Worm (Caenorhabditis elegans): ENCODE measurements around the gene F55F10.3.
"Not testable (repeated sequence)": the region's sequence is repeated elsewhere in the genome, so short reads cannot be mapped to it uniquely, and the experiment has no call there.

Gene F55F10.3

DNA sequence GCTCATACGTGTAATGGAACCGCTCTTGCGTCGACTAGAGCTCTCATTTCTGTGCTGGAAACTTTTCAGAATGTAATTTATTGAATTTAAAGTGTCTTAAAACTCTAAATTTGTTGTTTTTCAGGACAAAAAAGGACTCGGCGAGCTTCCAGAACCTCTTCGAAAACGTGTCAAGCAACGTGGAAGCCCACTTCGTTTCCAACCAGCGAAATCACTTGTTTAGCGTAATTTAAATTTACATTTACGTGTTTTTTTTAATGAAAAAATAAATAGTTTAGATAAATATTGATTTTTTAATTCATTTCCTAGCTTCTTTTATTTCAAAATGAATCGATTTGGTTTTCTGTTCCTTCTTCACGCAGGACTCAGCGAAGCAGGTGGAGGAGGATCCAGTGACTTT is at the start of gene F55F10.3:
TSS of gene F55F10.3 (plus strand) at position 301 of the 400 bp plus-strand sequence.
- TF ChIP-seq W03F9.2 (tag; optimal IDR thresholded peaks at IDR 0.05) (no peak), him-1 (tag; optimal IDR thresholded peaks at IDR 0.05) (no peak), dao-5 (tag; optimal IDR thresholded peaks at IDR 0.05) (no peak)

DNA sequence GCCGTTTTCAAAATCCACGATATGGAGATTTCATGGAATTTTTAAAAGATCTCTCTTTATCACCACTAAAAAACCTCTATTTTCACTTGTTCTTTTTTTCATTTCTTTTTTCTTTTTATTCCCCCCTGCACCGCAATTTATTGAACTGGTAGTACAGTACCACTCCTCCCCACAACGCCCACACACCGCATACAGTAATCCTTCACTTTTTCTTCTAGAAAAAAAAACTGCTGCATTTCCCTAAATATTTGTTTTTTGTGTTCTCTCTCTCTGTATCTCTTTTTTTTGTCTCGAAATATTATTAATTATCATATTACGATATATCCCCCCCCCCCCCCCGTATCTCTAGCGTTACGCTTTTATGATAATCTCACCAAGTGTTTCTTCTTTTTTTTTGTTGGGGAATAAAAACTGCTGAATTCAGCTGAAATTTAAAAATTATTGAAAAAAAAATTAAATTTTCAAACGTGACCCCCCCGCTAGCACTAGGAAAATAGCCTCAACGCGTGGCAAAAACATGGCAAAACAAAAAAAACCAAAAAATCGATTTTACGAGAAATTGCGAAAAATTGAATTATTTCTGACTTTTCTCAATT is 42.8 kb upstream of the F55F10.3 start, which contains the start of gene Y24D9B.1:
TSS of gene Y24D9B.1 (plus strand) at position 546 of the 596 bp plus-strand sequence.
- TF ChIP-seq him-1 (tag; optimal IDR thresholded peaks at IDR 0.05) = no peak
- no peak for TF ChIP-seq dao-5 (tag; optimal IDR thresholded peaks at IDR 0.05)
- no peak for TF ChIP-seq W03F9.2 (tag; optimal IDR thresholded peaks at IDR 0.05)

ce11 chrIV:4317638-4318037 is 42.1 kb upstream of the F55F10.3 start:
- TF ChIP-seq W03F9.2 (tag; optimal IDR thresholded peaks at IDR 0.05) (no peak), dao-5 (tag; optimal IDR thresholded peaks at IDR 0.05) (no peak), him-1 (tag; optimal IDR thresholded peaks at IDR 0.05) (no peak)

DNA sequence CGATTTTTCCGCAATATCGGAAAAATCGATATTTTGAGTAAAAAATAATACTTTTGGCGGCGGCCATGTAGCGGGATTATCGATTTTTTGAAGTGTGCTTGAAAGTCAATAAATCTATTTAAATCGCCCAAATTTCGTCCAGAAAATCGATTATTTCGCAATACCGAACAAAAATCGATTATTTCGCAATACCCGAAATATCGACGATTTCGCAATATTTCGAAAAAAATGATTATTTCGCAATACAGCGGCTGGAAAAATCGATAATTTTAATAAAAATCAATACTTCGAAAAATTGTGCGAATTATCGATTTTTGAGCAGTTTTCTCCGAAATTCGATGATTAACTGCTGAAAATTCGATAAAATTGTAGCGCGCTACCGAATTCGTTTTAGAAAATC is 41.7 kb upstream of the F55F10.3 start:
- TF ChIP-seq W03F9.2 (tag; optimal IDR thresholded peaks at IDR 0.05) (no peak), him-1 (tag; optimal IDR thresholded peaks at IDR 0.05) (no peak), dao-5 (tag; optimal IDR thresholded peaks at IDR 0.05) (no peak)

ce11 chrIV:4319473-4319872 is 40.3 kb upstream of the F55F10.3 start:
- TF ChIP-seq W03F9.2 (tag; optimal IDR thresholded peaks at IDR 0.05) (no peak), him-1 (tag; optimal IDR thresholded peaks at IDR 0.05) (no peak), dao-5 (tag; optimal IDR thresholded peaks at IDR 0.05) (no peak)

- TF ChIP-seq dao-5 (tag; optimal IDR thresholded peaks at IDR 0.05) (no peak), him-1 (tag; optimal IDR thresholded peaks at IDR 0.05) (no peak)
These were observed 33.3 kb upstream of the F55F10.3 start, which contains the start of gene trpl-2 for ce11 chrIV:4326445-4326844. TSS of gene trpl-2 (plus strand) at chrIV:4326654.

DNA sequence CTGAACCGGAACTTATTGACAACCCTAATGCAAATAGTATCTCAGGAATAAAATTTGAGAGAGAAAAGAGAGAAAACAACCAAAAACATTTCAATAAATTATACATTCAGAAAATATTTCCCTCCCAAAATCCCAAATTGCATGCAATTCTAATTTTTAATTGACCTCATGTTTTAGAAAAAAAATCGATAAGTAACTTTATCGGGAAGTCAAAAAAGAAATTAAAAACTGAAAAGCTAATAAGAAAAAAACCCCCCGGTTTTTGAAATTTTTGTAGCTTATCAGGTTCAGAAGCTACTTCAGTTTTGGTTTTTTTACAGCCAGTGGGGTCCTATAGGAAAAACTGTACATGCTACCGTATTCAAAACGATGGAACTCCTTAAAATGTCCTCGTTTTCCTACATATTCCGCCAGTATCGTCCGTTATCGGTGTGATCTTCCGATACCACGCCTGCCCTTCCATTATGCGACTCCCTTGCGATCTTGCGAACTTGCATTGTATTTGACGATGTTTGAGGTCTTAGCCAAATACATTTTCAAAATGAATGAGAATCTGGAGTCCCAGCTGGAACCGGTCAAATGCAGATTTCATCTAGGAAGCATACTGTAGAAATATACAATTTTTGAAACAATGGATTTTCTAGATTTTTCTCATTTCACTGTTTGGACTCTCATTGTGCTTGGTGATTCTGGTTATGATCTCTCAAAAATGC is 23.5 kb upstream of the F55F10.3 start, which contains the start of the genes W03B1.3 and oac-51:
TSS of gene W03B1.3 (minus strand) at position 101 of the 713 bp plus-strand sequence.
TSS of gene oac-51 (plus strand) at position 663 of the 713 bp plus-strand sequence.
- no peak for TF ChIP-seq dao-5 (tag; optimal IDR thresholded peaks at IDR 0.05)
- TF ChIP-seq him-1 (tag; optimal IDR thresholded peaks at IDR 0.05) = no peak
- TF ChIP-seq W03F9.2 (tag; optimal IDR thresholded peaks at IDR 0.05) = no peak

ce11 chrIV:4338217-4338616 is 21.5 kb upstream of the F55F10.3 start:
- TF ChIP-seq dao-5 (tag; optimal IDR thresholded peaks at IDR 0.05) = no peak
- TF ChIP-seq him-1 (tag; optimal IDR thresholded peaks at IDR 0.05) = no peak
- TF ChIP-seq W03F9.2 (tag; optimal IDR thresholded peaks at IDR 0.05) = no peak

- no peak for TF ChIP-seq him-1 (tag; optimal IDR thresholded peaks at IDR 0.05)
- no peak for TF ChIP-seq dao-5 (tag; optimal IDR thresholded peaks at IDR 0.05)
- no peak for TF ChIP-seq W03F9.2 (tag; optimal IDR thresholded peaks at IDR 0.05)
These were observed 14.9 kb upstream of the F55F10.3 start for ce11 chrIV:4344828-4345227.

DNA sequence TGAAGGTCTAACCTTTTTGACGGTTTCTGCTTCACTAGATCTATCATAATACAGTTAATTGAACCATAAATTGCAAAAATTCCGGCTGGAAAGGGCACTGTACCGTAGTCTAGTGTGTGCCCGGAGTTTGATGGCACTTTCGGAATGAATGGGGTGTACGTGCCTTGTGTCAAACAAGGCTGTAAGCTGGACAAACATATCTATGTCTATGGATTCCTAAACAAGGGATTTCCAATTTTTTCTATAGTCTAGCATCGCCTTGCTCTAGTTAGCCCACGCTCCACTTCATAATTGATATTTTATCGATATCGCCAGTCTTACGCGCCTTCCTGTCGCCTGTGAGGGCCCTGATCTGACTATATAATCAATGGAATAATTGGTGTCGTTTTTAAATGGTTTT is 13.2 kb upstream of the F55F10.3 start, which contains the start of gene oac-52:
TSS of gene oac-52 (minus strand) at position 101 of the 400 bp plus-strand sequence.
- TF ChIP-seq him-1 (tag; optimal IDR thresholded peaks at IDR 0.05) (no peak), W03F9.2 (tag; optimal IDR thresholded peaks at IDR 0.05) (no peak), dao-5 (tag; optimal IDR thresholded peaks at IDR 0.05) (no peak)

DNA sequence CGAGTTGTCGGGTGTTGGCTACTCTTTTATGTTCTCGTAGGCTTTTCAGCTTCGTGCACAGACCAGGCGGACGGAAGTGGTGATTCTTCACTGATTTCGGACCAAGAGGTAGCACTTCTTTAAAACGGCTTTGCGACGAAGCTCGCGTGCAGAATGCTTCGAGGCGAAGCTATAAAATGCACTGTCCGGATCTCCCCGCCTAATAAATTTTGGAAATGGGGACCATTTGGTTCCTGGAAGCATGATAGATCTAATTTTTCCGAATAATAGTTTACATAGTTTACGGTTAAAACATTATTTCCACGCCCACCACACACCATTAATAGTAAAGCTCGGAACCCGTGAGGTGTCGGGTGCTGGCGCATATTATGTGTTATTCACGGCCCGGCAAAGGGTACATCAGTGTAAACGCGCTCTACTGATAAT is 12.2 kb upstream of the F55F10.3 start:
- TF ChIP-seq him-1 (tag; optimal IDR thresholded peaks at IDR 0.05) (no peak), W03F9.2 (tag; optimal IDR thresholded peaks at IDR 0.05) (no peak), dao-5 (tag; optimal IDR thresholded peaks at IDR 0.05) (no peak)

ce11 chrIV:4348146-4348545 is 11.6 kb upstream of the F55F10.3 start, which contains the start of gene W03B1.5:
TSS of gene W03B1.5 (plus strand) at chrIV:4348446.
- not testable (repeated sequence) for TF ChIP-seq dao-5, him-1, W03F9.2 (tag; optimal IDR thresholded peaks at IDR 0.05)

- no peak for TF ChIP-seq dao-5 (tag; optimal IDR thresholded peaks at IDR 0.05)
- TF ChIP-seq W03F9.2 (tag; optimal IDR thresholded peaks at IDR 0.05) = no peak
- no peak for TF ChIP-seq him-1 (tag; optimal IDR thresholded peaks at IDR 0.05)
These were observed 2.9 kb upstream of the F55F10.3 start, which contains the start of gene W03B1.9 for ce11 chrIV:4356879-4357278. TSS of gene W03B1.9 (minus strand) at chrIV:4356979.

DNA sequence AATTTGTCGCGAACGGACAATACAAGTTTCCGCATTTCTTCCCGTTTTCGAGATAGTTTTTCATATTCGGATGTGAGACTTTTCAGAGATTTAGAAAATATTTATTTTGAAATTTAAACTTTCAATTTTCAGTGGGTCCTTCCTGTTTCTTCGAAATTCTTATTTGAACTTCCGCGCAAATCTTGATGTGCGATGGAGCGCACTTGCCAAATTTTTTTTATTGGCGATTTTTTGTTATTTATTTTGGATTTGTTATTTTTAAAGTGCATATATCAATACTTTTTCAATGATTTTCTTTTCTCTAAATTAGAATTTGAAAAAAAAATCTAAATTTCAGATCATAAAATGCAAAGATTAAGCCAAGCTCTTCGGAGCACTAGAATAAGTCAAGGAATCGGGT is 2.5 kb upstream of the F55F10.3 start, which contains the start of gene sars-2:
TSS of gene sars-2 (plus strand) at position 341 of the 400 bp plus-strand sequence.
- TF ChIP-seq dao-5 (tag; optimal IDR thresholded peaks at IDR 0.05) (no peak), him-1 (tag; optimal IDR thresholded peaks at IDR 0.05) (no peak), W03F9.2 (tag; optimal IDR thresholded peaks at IDR 0.05) (no peak)
